Worm (Caenorhabditis elegans) whole organism, L4 larva: ENCODE results near the gene ttm-1.
A peak's percentile ranks its signal among the peaks of the same experiment; 100 is the strongest.

Experiments
- F10B5.3 ChIP-seq: sonication (generic microtip); optimal IDR thresholded peaks from 2 replicates; lab custom pipeline; 2016; ENCODE audit warnings: mild to moderate bottlenecking, missing genetic modification characterization, missing compliant biosample characterization
- F26F4.8 ChIP-seq: fragments of 200-800 bp; sonication (Bioruptor generic); conservative IDR thresholded peaks from 2 replicates; pipeline ENCODE4 v1.3.6; 2022; ENCODE audit warnings: missing genetic modification characterization, missing compliant biosample characterization
- F49E8.2 ChIP-seq: sonication (generic microtip); optimal IDR thresholded peaks from 2 replicates; lab custom pipeline; 2016; ENCODE audit warnings: missing compliant biosample characterization, mild to moderate bottlenecking, missing genetic modification characterization, borderline replicate concordance
- R02D3.7 ChIP-seq: fragments of 150-350 bp; sonication (generic microtip); optimal IDR thresholded peaks from 3 replicates; lab custom pipeline; 2014; ENCODE audit warnings: missing biosample characterization, missing genetic modification characterization
- T26A8.4 ChIP-seq: fragments of 200-800 bp; sonication (Bioruptor generic); IDR thresholded peaks from 2 replicates; pipeline ENCODE4 v1.3.6; 2022; ENCODE audit warnings: missing genetic modification characterization, missing compliant biosample characterization
- Y105C5A.15 ChIP-seq: fragments of 200-800 bp; sonication (Bioruptor generic); IDR thresholded peaks from 2 replicates; pipeline ENCODE4 v1.3.6; 2022; ENCODE audit warnings: missing genetic modification characterization, missing compliant biosample characterization
- Y48G9A.11 ChIP-seq: fragments of 200-800 bp; sonication (Bioruptor generic); IDR thresholded peaks from 2 replicates; pipeline ENCODE4 v1.3.6; 2022; ENCODE audit warnings: missing genetic modification reagents, missing genetic modification characterization, missing compliant biosample characterization
- aha-1 ChIP-seq: fragments of 150-350 bp; peaks from one replicate; lab custom pipeline; 2014; ENCODE audit warnings: missing biosample characterization, missing genetic modification characterization
- ama-1 ChIP-seq: fragments of 150-350 bp; optimal IDR thresholded peaks from 2 replicates; lab custom pipeline; 2014; ENCODE audit warnings: inconsistent platforms, mixed read lengths
- arid-1 ChIP-seq: fragments of 200-800 bp; sonication (Bioruptor generic); conservative IDR thresholded peaks from 2 replicates; pipeline ENCODE4 v1.3.6; 2022; ENCODE audit warnings: missing genetic modification reagents, missing genetic modification characterization, missing compliant biosample characterization
- ceh-20 ChIP-seq: fragments of 200-800 bp; sonication (Bioruptor generic); IDR thresholded peaks from 2 replicates; pipeline ENCODE4 v1.3.6; 2022; ENCODE audit warnings: missing genetic modification reagents, missing genetic modification characterization, missing compliant biosample characterization
- ceh-82 ChIP-seq: sonication (generic microtip); optimal IDR thresholded peaks from 2 replicates; lab custom pipeline; 2017; ENCODE audit warnings: missing biosample characterization, missing genetic modification characterization
- ces-1 ChIP-seq: fragments of 150-350 bp; sonication (generic microtip); optimal IDR thresholded peaks from 4 replicates; lab custom pipeline; 2014; ENCODE audit warnings: missing biosample characterization, missing genetic modification reagents, missing genetic modification characterization
- daf-12 ChIP-seq: fragments of 150-350 bp; optimal IDR thresholded peaks from 2 replicates; lab custom pipeline; 2014; ENCODE audit warnings: missing biosample characterization, missing genetic modification reagents, missing genetic modification characterization
- daf-16 ChIP-seq, 3 experiments: sonication (generic microtip); optimal IDR thresholded peaks; 2 replicates each; lab custom pipeline; 2016 to 2017; ENCODE audit warnings: missing genetic modification characterization in 3 of 3, missing genetic modification reagents in 3 of 3, mild to moderate bottlenecking in 2 of 3, missing compliant biosample characterization in 2 of 3, missing biosample characterization in 1 of 3, moderate library complexity in 1 of 3
- dmd-8 ChIP-seq: fragments of 200-800 bp; sonication (Bioruptor generic); IDR thresholded peaks from 2 replicates; pipeline ENCODE4 v1.3.6; 2022; ENCODE audit warnings: missing genetic modification characterization, missing compliant biosample characterization
- dpl-1 ChIP-seq: fragments of 150-350 bp; optimal IDR thresholded peaks from 2 replicates; lab custom pipeline; 2014; ENCODE audit warnings: missing biosample characterization, missing genetic modification reagents, missing genetic modification characterization
- duxl-1 ChIP-seq: sonication (generic microtip); optimal IDR thresholded peaks from 2 replicates; lab custom pipeline; 2016; ENCODE audit warnings: mild to moderate bottlenecking, missing genetic modification characterization, moderate library complexity, missing compliant biosample characterization; ENCODE audit not compliant: poor library complexity
- dve-1 ChIP-seq: sonication (generic microtip); optimal IDR thresholded peaks from 2 replicates; lab custom pipeline; 2017; ENCODE audit warnings: antibody characterized with exemption, mild to moderate bottlenecking, missing genetic modification characterization, missing compliant biosample characterization; ENCODE audit not compliant: insufficient read depth
- egl-27 ChIP-seq: sonication (generic microtip); optimal IDR thresholded peaks from 3 replicates; lab custom pipeline; 2017; ENCODE audit warnings: missing biosample characterization, missing genetic modification reagents, missing genetic modification characterization
- fkh-10 ChIP-seq: fragments of 150-350 bp; optimal IDR thresholded peaks from 2 replicates; lab custom pipeline; 2014; ENCODE audit warnings: missing biosample characterization, missing genetic modification reagents, missing genetic modification characterization
- fos-1 ChIP-seq: fragments of 150-350 bp; optimal IDR thresholded peaks from 2 replicates; lab custom pipeline; 2014; ENCODE audit warnings: missing biosample characterization, missing genetic modification characterization
- gei-8 ChIP-seq: fragments of 200-800 bp; sonication (Bioruptor generic); optimal IDR thresholded peaks from 2 replicates; lab custom pipeline; 2018; ENCODE audit warnings: mild to moderate bottlenecking, missing genetic modification characterization, missing compliant biosample characterization
- hlh-11 ChIP-seq: fragments of 200-800 bp; sonication (Bioruptor generic); optimal IDR thresholded peaks from 2 replicates; lab custom pipeline; 2018; ENCODE audit warnings: mild to moderate bottlenecking, missing genetic modification characterization, missing compliant biosample characterization
- hlh-30 ChIP-seq: sonication (generic microtip); optimal IDR thresholded peaks from 2 replicates; lab custom pipeline; 2017; ENCODE audit warnings: antibody characterized with exemption, mild to moderate bottlenecking, missing genetic modification characterization, missing compliant biosample characterization; ENCODE audit not compliant: insufficient read depth
- lin-13 ChIP-seq: fragments of 150-350 bp; optimal IDR thresholded peaks from 2 replicates; lab custom pipeline; 2014; ENCODE audit warnings: missing biosample characterization, missing genetic modification reagents, missing genetic modification characterization
- lin-39 ChIP-seq: fragments of 150-350 bp; optimal IDR thresholded peaks from 2 replicates; lab custom pipeline; 2014; ENCODE audit warnings: missing biosample characterization, missing genetic modification reagents, missing genetic modification characterization
- lsy-2 ChIP-seq, 2 experiments: fragments of 150-350 bp in 1 of 2; sonication (generic microtip) in 1 of 2; optimal IDR thresholded peaks; 2 replicates each; lab custom pipeline; 2014 to 2017; ENCODE audit warnings: missing biosample characterization in 2 of 2, missing genetic modification characterization in 2 of 2
- mep-1 ChIP-seq: fragments of 150-350 bp; sonication (generic microtip); optimal IDR thresholded peaks from 3 replicates; lab custom pipeline; 2014; ENCODE audit warnings: missing biosample characterization, missing genetic modification characterization
- mxl-3 ChIP-seq: fragments of 200-800 bp; sonication (Bioruptor generic); optimal IDR thresholded peaks from 2 replicates; lab custom pipeline; 2018; ENCODE audit warnings: mild to moderate bottlenecking, missing genetic modification characterization, missing compliant biosample characterization
- nhr-102 ChIP-seq: sonication (generic microtip); optimal IDR thresholded peaks from 2 replicates; lab custom pipeline; 2016; ENCODE audit warnings: mild to moderate bottlenecking, missing genetic modification characterization, moderate library complexity, missing compliant biosample characterization
- nhr-42 ChIP-seq: fragments of 200-800 bp; sonication (Bioruptor generic); IDR thresholded peaks from 2 replicates; pipeline ENCODE4 v1.3.6; 2022; ENCODE audit warnings: missing genetic modification characterization, missing compliant biosample characterization
- nhr-48 ChIP-seq: sonication (generic microtip); optimal IDR thresholded peaks from 2 replicates; lab custom pipeline; 2016; ENCODE audit warnings: mild to moderate bottlenecking, missing genetic modification characterization, missing compliant biosample characterization
- php-3 ChIP-seq: fragments of 200-800 bp; sonication (Bioruptor generic); IDR thresholded peaks from 2 replicates; pipeline ENCODE4 v1.3.6; 2022; ENCODE audit warnings: missing genetic modification reagents, missing genetic modification characterization, missing compliant biosample characterization
- rbr-2 ChIP-seq: sonication (generic microtip); optimal IDR thresholded peaks from 2 replicates; lab custom pipeline; 2016; ENCODE audit warnings: missing genotype, missing genetic modification characterization, missing compliant biosample characterization
- sdz-12 ChIP-seq: fragments of 200-800 bp; sonication (Bioruptor generic); optimal IDR thresholded peaks from 2 replicates; lab custom pipeline; 2018; ENCODE audit warnings: mild to moderate bottlenecking, missing genetic modification characterization, missing compliant biosample characterization
- snpc-4 ChIP-seq: fragments of 150-350 bp; optimal IDR thresholded peaks from 2 replicates; lab custom pipeline; 2014; ENCODE audit warnings: missing biosample characterization, missing genetic modification characterization
- spr-3 ChIP-seq: fragments of 200-800 bp; sonication (Bioruptor generic); optimal IDR thresholded peaks from 2 replicates; lab custom pipeline; 2018; ENCODE audit warnings: mild to moderate bottlenecking, missing genetic modification characterization, missing compliant biosample characterization
- unc-130 ChIP-seq: sonication (generic microtip); optimal IDR thresholded peaks from 2 replicates; lab custom pipeline; 2016; ENCODE audit warnings: missing genetic modification reagents, missing genetic modification characterization, missing compliant biosample characterization
- unc-39 ChIP-seq: sonication (generic microtip); optimal IDR thresholded peaks from 2 replicates; lab custom pipeline; 2017; ENCODE audit warnings: missing biosample characterization, missing genetic modification characterization
- unc-62 ChIP-seq, 3 experiments: fragments of 150-350 bp in 1 of 3; sonication (generic microtip); optimal IDR thresholded peaks in 2 of 3; peaks in 1 of 3; 1 replicate in 1 of 3; 2 replicates in 2 of 3; lab custom pipeline; 2014 to 2017; ENCODE audit warnings: missing biosample characterization in 3 of 3, missing genetic modification characterization in 3 of 3, missing genetic modification reagents in 3 of 3, missing genotype in 1 of 3
- zag-1 ChIP-seq: fragments of 150-350 bp; optimal IDR thresholded peaks from 2 replicates; lab custom pipeline; 2014; ENCODE audit warnings: missing biosample characterization, missing genetic modification characterization
- zip-2 ChIP-seq: fragments of 150-350 bp; optimal IDR thresholded peaks from 2 replicates; lab custom pipeline; 2014; ENCODE audit warnings: missing biosample characterization, missing genetic modification characterization

Gene ttm-1

ce11 chrIII:12942307-12942706 lies 24.5 kb downstream of the ttm-1 start, which contains the start of gene unc-25 (continued):
- TF ChIP-seq dmd-8 (GFP tag; lab: Robert Waterston, UW) (no peak), Y48G9A.11 (GFP tag; lab: Robert Waterston, UW) (no peak), sdz-12 (GFP tag; lab: Kevin White, UChicago) (no peak), F26F4.8 (no peak), fkh-10 (GFP tag; lab: Kevin White, UChicago) (peak; percentile 42), rbr-2 (tag; lab: Kevin White, UChicago) (peak; percentile 32), zag-1 (tag; lab: Kevin White, UChicago) (no peak), spr-3 (GFP tag; lab: Kevin White, UChicago) (no peak), dve-1 (tag; lab: Kevin White, UChicago) (peak; percentile 7), unc-130 (GFP tag; lab: Kevin White, UChicago) (no peak), aha-1 (tag; lab: Kevin White, UChicago) (peak; percentile 79), lsy-2 (tag; optimal IDR thresholded peaks at IDR 0.05; lab: Kevin White, UChicago) (peak in 1 of 2 experiments; percentile 14), T26A8.4 (GFP tag; lab: Robert Waterston, UW) (no peak), ceh-20 (GFP tag; lab: Robert Waterston, UW) (peak; percentile 39; the same call in 1 of the 2 replicates)

- TF ChIP-seq ceh-20 (GFP tag; lab: Robert Waterston, UW) (no peak), unc-62 (GFP tag; optimal IDR thresholded peaks at IDR 0.05 in 1 of 2; lab: Kevin White, UChicago) (peak in 1 of 2 experiments; percentile 44), unc-62 (tag; optimal IDR thresholded peaks at IDR 0.05; lab: Kevin White, UChicago) (no peak), nhr-102 (tag; lab: Kevin White, UChicago) (no peak), aha-1 (tag; lab: Kevin White, UChicago) (peak; percentile 72), duxl-1 (no peak), unc-39 (tag; lab: Kevin White, UChicago) (no peak), lin-13 (GFP tag; lab: Kevin White, UChicago) (no peak), daf-16 (GFP tag; optimal IDR thresholded peaks at IDR 0.05; lab: Kevin White, UChicago) (no peak), daf-16 (tag; optimal IDR thresholded peaks at IDR 0.05; lab: Kevin White, UChicago) (no peak), ceh-82 (tag; lab: Kevin White, UChicago) (no peak), nhr-42 (GFP tag; lab: Robert Waterston, UW) (no peak), gei-8 (GFP tag; lab: Kevin White, UChicago) (no peak), Y48G9A.11 (GFP tag; lab: Robert Waterston, UW) (no peak), snpc-4 (no peak), arid-1 (GFP tag; lab: Robert Waterston, UW) (no peak), sdz-12 (GFP tag; lab: Kevin White, UChicago) (no peak), egl-27 (tag; lab: Kevin White, UChicago) (no peak)
Measured at ce11 chrIII:12934417-12934816, 32.4 kb downstream of the ttm-1 start, which contains the start of gene epg-3. Gene epg-3, plus strand, starts transcription at chrIII:12934717.

DNA sequence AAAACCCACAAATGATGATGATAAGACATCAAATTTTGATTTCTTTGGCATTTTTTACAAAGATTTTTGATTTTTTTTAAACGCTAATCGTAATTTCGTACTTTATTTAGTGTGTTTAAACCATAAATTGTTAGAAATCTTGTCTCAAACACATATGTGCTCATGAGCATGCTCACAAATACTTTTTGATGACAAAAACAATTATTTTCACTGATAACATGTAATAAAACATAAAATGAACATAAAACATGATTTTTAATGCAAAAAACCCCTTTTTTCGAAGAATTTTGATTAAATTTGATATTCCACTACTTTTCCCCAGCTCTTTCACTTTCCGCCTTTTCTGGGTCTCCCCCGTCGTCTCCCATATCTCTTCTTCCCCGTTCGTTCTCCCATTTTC lies 34.0 kb downstream of the ttm-1 start:
- TF ChIP-seq hlh-30 (tag; lab: Kevin White, UChicago) (no peak), php-3 (GFP tag; lab: Robert Waterston, UW) (peak; percentile 66; the same call in 1 of the 2 replicates), daf-16 (GFP tag; optimal IDR thresholded peaks at IDR 0.05; lab: Kevin White, UChicago) (no peak), daf-16 (tag; optimal IDR thresholded peaks at IDR 0.05; lab: Kevin White, UChicago) (peak; percentile 23)

- no peak for TF ChIP-seq Y48G9A.11 (GFP tag; lab: Robert Waterston, UW)
- TF ChIP-seq nhr-48 (tag; lab: Kevin White, UChicago): no peak
- no peak for TF ChIP-seq zip-2 (tag; lab: Kevin White, UChicago)
- no peak for TF ChIP-seq daf-12
- no peak for TF ChIP-seq Y105C5A.15 (GFP tag; lab: Robert Waterston, UW)
- peak; percentile 75 for TF ChIP-seq mep-1 (tag; lab: Kevin White, UChicago)
- no peak for TF ChIP-seq R02D3.7
- no peak for TF ChIP-seq lin-39
- TF ChIP-seq F49E8.2 (tag; lab: Kevin White, UChicago): no peak
- no peak for TF ChIP-seq ces-1
- peak; percentile 56 for TF ChIP-seq hlh-11
- TF ChIP-seq dmd-8 (GFP tag; lab: Robert Waterston, UW): no peak
- TF ChIP-seq F10B5.3: no peak
- TF ChIP-seq dpl-1 (GFP tag; lab: Kevin White, UChicago): peak; percentile 75
- TF ChIP-seq hlh-30 (tag; lab: Kevin White, UChicago): peak; percentile 49
- peak; percentile 62 for TF ChIP-seq dve-1 (tag; lab: Kevin White, UChicago)
- peak; percentile 53 for TF ChIP-seq ama-1
- TF ChIP-seq nhr-42 (GFP tag; lab: Robert Waterston, UW): no peak
- TF ChIP-seq fos-1 (tag; lab: Kevin White, UChicago): no peak
- TF ChIP-seq mxl-3 (GFP tag; lab: Kevin White, UChicago): no peak
Measured at ce11 chrIII:12931786-12932427, 34.9 kb downstream of the ttm-1 start, which contains the start of gene rbm-7. Gene rbm-7, minus strand, starts transcription at chrIII:12931867.
